Worm (Caenorhabditis elegans): ENCODE measurements around the gene rbm-34.

rbm-34 gene

DNA sequence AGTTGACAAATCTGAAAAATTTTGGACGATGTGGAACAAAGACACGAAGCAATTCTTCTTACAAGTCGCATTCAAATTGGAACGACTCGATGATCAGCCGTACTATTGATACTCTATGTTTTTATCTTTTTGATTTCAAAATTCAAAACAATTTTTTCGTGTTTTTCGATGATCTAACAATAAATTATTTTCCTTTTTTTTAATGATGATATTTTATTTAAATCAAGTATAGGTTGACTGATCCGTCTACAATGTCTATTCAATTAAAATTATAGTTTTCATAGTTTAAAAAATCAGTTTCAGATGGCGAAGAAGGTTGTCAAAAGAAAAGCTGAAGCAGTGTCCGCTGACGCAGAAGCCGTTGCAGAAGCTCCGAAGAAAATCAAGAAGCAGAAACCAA, at the start of gene rbm-34:
Gene rbm-34, plus strand, starts transcription at position 301 of the 400 bp plus-strand sequence.
- no peak for TF ChIP-seq nhr-12 (tag; optimal IDR thresholded peaks at IDR 0.05)
- TF ChIP-seq ZK546.5 (tag; optimal IDR thresholded peaks at IDR 0.05), result no peak
- TF ChIP-seq skn-1 (tag; optimal IDR thresholded peaks at IDR 0.05), result no peak
- no peak for TF ChIP-seq dmd-4 (tag; optimal IDR thresholded peaks at IDR 0.05)
- TF ChIP-seq elt-1 (tag; optimal IDR thresholded peaks at IDR 0.05), result no peak
- TF ChIP-seq ztf-11 (tag; optimal IDR thresholded peaks at IDR 0.05), result no peak
- TF ChIP-seq sem-4 (tag; optimal IDR thresholded peaks at IDR 0.05), result no peak
- TF ChIP-seq crh-2 (tag; optimal IDR thresholded peaks at IDR 0.05), result no peak
- TF ChIP-seq elt-3 (tag; optimal IDR thresholded peaks at IDR 0.05), result no peak
- TF ChIP-seq unc-39 (tag; optimal IDR thresholded peaks at IDR 0.05), result no peak
- no peak for TF ChIP-seq aly-2 (tag; optimal IDR thresholded peaks at IDR 0.05)
- TF ChIP-seq nhr-11 (tag; optimal IDR thresholded peaks at IDR 0.05), result no peak

DNA sequence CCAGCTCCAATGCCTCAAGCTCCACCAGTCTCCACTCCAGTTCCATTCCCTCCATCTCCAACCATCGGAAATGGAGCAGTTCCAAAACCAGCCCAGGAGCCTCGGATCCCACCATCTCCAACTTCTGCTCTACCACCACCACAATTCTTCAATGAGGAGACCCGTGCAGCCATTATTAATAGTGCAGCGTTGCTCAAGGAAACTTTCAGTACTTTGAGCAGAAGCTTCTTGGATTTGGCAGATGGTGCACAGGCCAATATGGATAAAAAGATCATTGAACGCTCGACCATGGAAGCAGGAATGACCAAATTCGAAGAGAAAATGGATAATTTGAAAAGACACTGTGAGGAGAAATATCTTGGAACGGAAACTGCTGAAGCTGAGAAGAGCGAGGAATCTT, 49.8 kb upstream of the rbm-34 start:
- no peak for TF ChIP-seq dmd-4 (tag; optimal IDR thresholded peaks at IDR 0.05)
- no peak for TF ChIP-seq aly-2 (tag; optimal IDR thresholded peaks at IDR 0.05)
- no peak for TF ChIP-seq elt-3 (tag; optimal IDR thresholded peaks at IDR 0.05)
- TF ChIP-seq snpc-4 (tag; optimal IDR thresholded peaks at IDR 0.05), result no peak
- TF ChIP-seq unc-39 (tag; optimal IDR thresholded peaks at IDR 0.05), result no peak
- no peak for TF ChIP-seq nhr-12 (tag; optimal IDR thresholded peaks at IDR 0.05)
- no peak for TF ChIP-seq lsy-2 (tag; optimal IDR thresholded peaks at IDR 0.05)
- TF ChIP-seq ztf-1 (GFP tag; conservative IDR thresholded peaks at IDR 0.05), result no peak

DNA sequence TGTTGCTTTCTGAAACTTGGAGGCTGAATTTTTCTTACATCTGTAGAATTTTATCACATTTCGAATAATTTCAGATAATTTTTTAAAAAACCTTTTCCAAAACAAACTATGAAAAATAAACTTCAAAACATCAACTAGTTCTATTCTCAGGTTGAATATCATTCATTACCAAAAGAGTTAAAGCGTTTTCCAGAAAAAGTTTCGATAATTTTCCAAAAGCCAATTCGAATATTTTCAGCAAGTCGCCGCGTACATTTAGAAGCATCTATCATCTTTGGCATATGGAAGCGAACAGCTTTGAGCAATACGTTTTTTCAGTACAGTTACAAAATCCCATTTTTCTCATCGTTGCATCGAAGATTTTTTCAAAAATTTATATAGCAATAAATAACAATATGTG, 48.3 kb upstream of the rbm-34 start:
- TF ChIP-seq lin-13 (GFP tag; optimal IDR thresholded peaks at IDR 0.05), result peak; percentile 11
- TF ChIP-seq nhr-129 (tag; optimal IDR thresholded peaks at IDR 0.05), result peak; percentile 6
- TF ChIP-seq zag-1 (tag; optimal IDR thresholded peaks at IDR 0.05), result no peak
- no peak for TF ChIP-seq R02D3.7 (tag; optimal IDR thresholded peaks at IDR 0.05)
- peak; percentile 48 for TF ChIP-seq nhr-25 (tag; optimal IDR thresholded peaks at IDR 0.05)
- TF ChIP-seq nhr-6 (tag; optimal IDR thresholded peaks at IDR 0.05), result peak; percentile 1
- peak; percentile 64 for TF ChIP-seq sem-4 (tag; optimal IDR thresholded peaks at IDR 0.05)
- TF ChIP-seq nhr-10 (tag; optimal IDR thresholded peaks at IDR 0.05), result no peak
- peak; percentile 61 for TF ChIP-seq ztf-4 (tag; optimal IDR thresholded peaks at IDR 0.05)
- TF ChIP-seq sma-3 (GFP tag; optimal IDR thresholded peaks at IDR 0.05), result peak; percentile 47
- peak in 1 of 2 experiments; percentile 63 for TF ChIP-seq lsy-2 (tag; optimal IDR thresholded peaks at IDR 0.05)
- peak; percentile 51 for TF ChIP-seq ama-1 (optimal IDR thresholded peaks at IDR 0.05)

DNA sequence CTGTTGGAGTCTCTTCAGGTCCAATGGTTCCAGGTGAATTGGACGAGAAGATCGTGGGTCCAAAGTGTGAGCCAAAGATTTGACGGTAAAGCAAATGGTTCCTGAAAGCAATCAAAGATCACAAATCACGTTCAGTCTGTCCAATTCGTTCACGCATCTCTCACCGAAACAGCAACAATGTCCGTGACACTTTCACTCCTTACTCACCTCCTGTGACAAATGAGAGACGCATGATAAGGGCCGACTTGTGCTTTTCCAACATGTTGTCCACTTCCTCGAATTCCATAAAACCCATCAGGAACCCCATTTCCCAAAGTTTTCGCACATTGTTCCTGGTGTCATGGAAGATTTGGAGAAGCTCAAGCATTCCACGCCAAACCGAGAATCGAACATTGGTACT, 44.8 kb upstream of the rbm-34 start:
- no peak for TF ChIP-seq nhr-77 (tag; optimal IDR thresholded peaks at IDR 0.05)
- no peak for TF ChIP-seq blmp-1 (tag; optimal IDR thresholded peaks at IDR 0.05; ENCODE audit: insufficient read depth)
- TF ChIP-seq elt-1 (tag; optimal IDR thresholded peaks at IDR 0.05), result no peak
- no peak for TF ChIP-seq skn-1 (tag; optimal IDR thresholded peaks at IDR 0.05)
- no peak for TF ChIP-seq lin-13 (GFP tag; optimal IDR thresholded peaks at IDR 0.05)
- TF ChIP-seq nhr-129 (tag; optimal IDR thresholded peaks at IDR 0.05), result peak; percentile 35
- TF ChIP-seq snpc-4 (tag; optimal IDR thresholded peaks at IDR 0.05), result no peak
- TF ChIP-seq crh-2 (tag; optimal IDR thresholded peaks at IDR 0.05), result no peak
- TF ChIP-seq sma-9 (GFP tag; optimal IDR thresholded peaks at IDR 0.05), result peak; percentile 23
- no peak for TF ChIP-seq sma-9 (tag; optimal IDR thresholded peaks at IDR 0.05)
- no peak for TF ChIP-seq nhr-23 (tag; optimal IDR thresholded peaks at IDR 0.05)
- no peak for TF ChIP-seq lsy-2 (tag; optimal IDR thresholded peaks at IDR 0.05)
- TF ChIP-seq gmeb-1 (tag; optimal IDR thresholded peaks at IDR 0.05), result no peak
- TF ChIP-seq ceh-16 (tag; optimal IDR thresholded peaks at IDR 0.05), result no peak
- TF ChIP-seq F13H6.1 (tag; optimal IDR thresholded peaks at IDR 0.05), result no peak
- TF ChIP-seq mdl-1 (tag; optimal IDR thresholded peaks at IDR 0.05), result no peak
- no peak for TF ChIP-seq ZK546.5 (tag; optimal IDR thresholded peaks at IDR 0.05)
- no peak for TF ChIP-seq unc-55 (GFP tag; optimal IDR thresholded peaks at IDR 0.05)
- TF ChIP-seq fos-1 (tag; optimal IDR thresholded peaks at IDR 0.05), result peak; percentile 60
- no peak for TF ChIP-seq ceh-82 (tag; optimal IDR thresholded peaks at IDR 0.05)
- TF ChIP-seq ama-1 (optimal IDR thresholded peaks at IDR 0.05), result no peak

DNA sequence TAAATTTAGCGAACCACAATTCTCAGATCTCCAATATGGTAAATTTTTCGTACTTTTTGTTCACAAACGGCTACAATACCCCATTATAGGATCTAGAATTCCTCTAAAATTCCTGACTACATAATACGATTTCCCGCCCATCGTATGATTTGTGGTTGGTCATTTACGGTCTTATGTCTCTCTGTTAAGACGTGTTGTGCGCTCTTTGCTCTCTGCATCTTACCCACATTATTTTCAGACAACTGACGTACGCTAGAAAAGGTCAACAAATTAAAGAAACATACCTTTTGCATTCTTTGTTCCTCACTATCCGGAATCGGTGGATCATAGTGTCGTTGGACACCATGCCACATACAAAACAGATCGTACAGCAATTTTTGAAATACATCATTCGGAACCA, 42.2 kb upstream of the rbm-34 start:
- TF ChIP-seq ztf-1 (GFP tag; conservative IDR thresholded peaks at IDR 0.05) (no peak), nhr-6 (tag; optimal IDR thresholded peaks at IDR 0.05) (no peak), sma-9 (GFP tag; optimal IDR thresholded peaks at IDR 0.05) (peak; percentile 51), sma-9 (tag; optimal IDR thresholded peaks at IDR 0.05) (no peak), fos-1 (tag; optimal IDR thresholded peaks at IDR 0.05) (peak; percentile 16), nhr-129 (tag; optimal IDR thresholded peaks at IDR 0.05) (peak; percentile 61), dmd-4 (tag; optimal IDR thresholded peaks at IDR 0.05) (no peak), crh-2 (tag; optimal IDR thresholded peaks at IDR 0.05) (peak; percentile 36), nhr-12 (tag; optimal IDR thresholded peaks at IDR 0.05) (no peak), ztf-4 (tag; optimal IDR thresholded peaks at IDR 0.05) (no peak)

Measured in whole organism, L2 larva.